Fruit fly (Drosophila melanogaster) whole organism, wandering third instar larva: ENCODE measurements around the gene CG32075.

Experiments used
- Hnf4 ChIP-seq: fragments of 200-800 bp; sonication (Bioruptor generic); optimal IDR thresholded peaks from 2 replicates; lab custom pipeline; 2016; ENCODE audit warnings: missing biosample characterization, mild to moderate bottlenecking, missing genetic modification characterization
- Hr78 ChIP-seq: fragments of >200 bp; optimal IDR thresholded peaks from 2 replicates; lab custom pipeline; 2017; ENCODE audit warnings: missing biosample characterization, missing genetic modification characterization
- Myc ChIP-seq: fragments of >200 bp; optimal IDR thresholded peaks from 2 replicates; lab custom pipeline; 2017
- OdsH ChIP-seq: fragments of 200-800 bp; sonication (Bioruptor generic); optimal IDR thresholded peaks from 2 replicates; lab custom pipeline; 2016; ENCODE audit warnings: missing biosample characterization, mild to moderate bottlenecking, missing genetic modification characterization
- Rel ChIP-seq, 2 experiments: fragments of 200-800 bp; sonication (Bioruptor generic) in 1 of 2; optimal IDR thresholded peaks; 2 replicates in 1 of 2; 3 replicates in 1 of 2; lab custom pipeline; 2016 to 2019; ENCODE audit warnings: mild to moderate bottlenecking in 2 of 2, missing biosample characterization in 2 of 2, missing genetic modification characterization in 2 of 2, moderate library complexity in 1 of 2
- br ChIP-seq: fragments of 200-800 bp; sonication (Bioruptor generic); optimal IDR thresholded peaks from 2 replicates; lab custom pipeline; 2016; ENCODE audit warnings: missing biosample characterization, missing genetic modification characterization
- dsf ChIP-seq: sonication (Bioruptor generic); optimal IDR thresholded peaks from 2 replicates; lab custom pipeline; 2016; ENCODE audit warnings: missing biosample characterization, missing genetic modification characterization, borderline replicate concordance
- foxo ChIP-seq, 2 experiments: fragments of 200-800 bp; sonication (Bioruptor generic); optimal IDR thresholded peaks; 2 replicates in 1 of 2; 3 replicates in 1 of 2; lab custom pipeline; 2016 to 2017; ENCODE audit warnings: missing biosample characterization in 2 of 2, missing genetic modification characterization in 2 of 2
- fru ChIP-seq: fragments of 200-800 bp; sonication (Bioruptor generic); optimal IDR thresholded peaks from 3 replicates; lab custom pipeline; 2016; ENCODE audit warnings: missing biosample characterization, mild to moderate bottlenecking, missing genetic modification characterization
- lola ChIP-seq: fragments of >200 bp; optimal IDR thresholded peaks from 2 replicates; lab custom pipeline; 2017; ENCODE audit warnings: missing biosample characterization, missing genetic modification characterization
- psq ChIP-seq: fragments of 200-800 bp; sonication (Bioruptor generic); optimal IDR thresholded peaks from 3 replicates; lab custom pipeline; 2017; ENCODE audit warnings: missing biosample characterization, mild to moderate bottlenecking, missing genetic modification characterization, moderate library complexity
- sv ChIP-seq: fragments of 200-800 bp; sonication (Bioruptor generic); optimal IDR thresholded peaks from 3 replicates; lab custom pipeline; 2016; ENCODE audit warnings: missing biosample characterization, missing genetic modification characterization
- usp ChIP-seq: fragments of >200 bp; optimal IDR thresholded peaks from 2 replicates; lab custom pipeline; 2017; ENCODE audit warnings: missing biosample characterization, missing genetic modification characterization

DNA sequence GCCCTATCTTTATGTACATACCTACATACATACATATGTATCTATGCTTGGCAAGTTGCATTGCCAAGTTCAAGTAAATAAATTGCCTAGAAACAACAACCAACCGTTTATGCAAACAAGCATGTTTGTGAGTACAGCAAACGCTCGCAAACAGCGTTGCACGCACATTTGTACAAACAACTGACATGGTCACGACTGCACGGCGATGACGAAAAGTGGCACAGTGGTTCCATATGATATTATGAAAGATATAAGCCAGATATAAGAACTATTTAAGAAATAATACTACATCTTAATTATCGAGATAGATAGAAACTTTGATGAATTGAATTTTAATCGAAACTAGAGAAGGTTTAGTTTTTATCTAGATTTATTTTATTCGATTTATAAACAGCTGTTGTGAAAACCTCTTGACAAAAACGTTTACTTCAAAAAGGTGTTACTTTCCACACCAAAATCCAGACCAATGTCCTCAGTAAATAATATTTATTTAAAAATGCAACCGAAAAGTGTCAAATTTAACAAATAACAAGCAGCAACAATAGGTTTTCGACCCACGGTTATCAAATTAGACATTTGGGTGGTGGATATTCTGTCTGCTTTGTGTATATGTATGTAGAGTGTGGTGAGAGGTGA, 25.2 kb upstream of the CG32075 start:
- TF ChIP-seq fru (GFP tag; lab: Kevin White, UChicago) (peak; percentile 72), OdsH (GFP tag; lab: Kevin White, UChicago) (peak; percentile 80), usp (GFP tag; lab: Kevin White, UChicago) (no peak), Hr78 (GFP tag; lab: Kevin White, UChicago) (no peak), sv (GFP tag; lab: Kevin White, UChicago) (peak; percentile 90), dsf (GFP tag; lab: Kevin White, UChicago) (no peak), br (GFP tag; lab: Kevin White, UChicago) (peak; percentile 70), Rel (GFP tag; optimal IDR thresholded peaks at IDR 0.05; lab: Kevin White, UChicago) (no peak), Rel (tag; optimal IDR thresholded peaks at IDR 0.05; lab: Kevin White, UChicago) (no peak), Hnf4 (peak; percentile 47), foxo (GFP tag; optimal IDR thresholded peaks at IDR 0.05; lab: Kevin White, UChicago) (peak in 1 of 2 experiments; percentile 84), psq (peak; percentile 79), Myc (lab: Kevin White, UChicago) (no peak), lola (GFP tag; lab: Kevin White, UChicago) (no peak)
